Worm (Caenorhabditis elegans): ENCODE results near the gene arrd-24.

Gene arrd-24

DNA sequence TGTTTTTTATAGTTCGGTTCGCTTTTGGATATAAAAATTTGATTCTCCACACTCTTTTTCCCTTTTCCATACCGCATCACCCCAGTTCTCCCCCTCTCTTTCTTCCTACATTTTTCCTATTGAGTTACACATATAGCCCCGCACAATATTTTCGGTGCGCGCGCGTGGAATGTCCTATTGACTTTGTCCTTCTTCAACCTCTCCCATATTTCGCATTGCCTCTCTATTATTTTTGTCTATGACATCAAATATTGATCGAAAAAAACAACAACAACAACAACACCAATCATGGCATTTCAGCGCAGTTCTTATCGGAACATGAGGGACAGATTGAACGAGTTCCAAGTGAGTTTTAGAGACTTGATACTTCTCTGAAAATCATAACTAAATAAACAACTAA lies 20.5 kb downstream of the arrd-24 start, which contains the start of gene syx-2:
syx-2 (plus strand) TSS at position 301 of the 400 bp plus-strand sequence.
- TF ChIP-seq ceh-9 (tag; optimal IDR thresholded peaks at IDR 0.05) (no peak), hlh-8 (tag; optimal IDR thresholded peaks at IDR 0.05) (no peak), F13H6.1 (tag; optimal IDR thresholded peaks at IDR 0.05) (no peak), hlh-13 (GFP tag; optimal IDR thresholded peaks at IDR 0.05) (no peak), ceh-48 (tag; optimal IDR thresholded peaks at IDR 0.05) (no peak), elt-2 (tag; optimal IDR thresholded peaks at IDR 0.05) (no peak), hlh-15 (tag; optimal IDR thresholded peaks at IDR 0.05) (no peak), unc-86 (tag; optimal IDR thresholded peaks at IDR 0.05) (no peak), sox-2 (GFP tag; IDR thresholded peaks at IDR 0.05) (no peak)

DNA sequence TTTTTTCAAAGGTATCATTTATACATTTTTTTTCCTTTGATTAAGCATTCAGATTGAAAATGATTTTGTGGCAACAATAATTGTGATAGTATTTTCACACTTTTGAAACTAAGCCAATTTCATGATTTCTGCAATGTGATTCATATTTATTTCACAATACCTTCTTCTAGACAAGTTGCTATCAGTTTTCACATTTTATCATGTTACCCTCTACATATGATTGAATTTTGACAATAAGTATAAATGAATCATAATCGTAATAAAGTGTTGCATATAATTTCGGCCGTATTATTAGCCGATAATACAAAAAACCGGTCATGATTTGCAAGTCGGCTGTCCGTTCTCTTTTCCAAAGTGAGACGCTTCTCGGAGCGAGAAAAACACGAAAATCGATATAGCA lies 20.9 kb downstream of the arrd-24 start:
- TF ChIP-seq K02D7.2 (tag; optimal IDR thresholded peaks at IDR 0.05) = no peak
- TF ChIP-seq ceh-30 (tag; optimal IDR thresholded peaks at IDR 0.05) = no peak
- TF ChIP-seq ceh-45 (GFP tag; IDR thresholded peaks at IDR 0.05) = no peak
- no peak for TF ChIP-seq sox-2 (GFP tag; IDR thresholded peaks at IDR 0.05)
- no peak for TF ChIP-seq hlh-8 (tag; optimal IDR thresholded peaks at IDR 0.05)
- TF ChIP-seq syd-9 (tag; optimal IDR thresholded peaks at IDR 0.05) = no peak
- no peak for TF ChIP-seq ceh-6 (GFP tag; optimal IDR thresholded peaks at IDR 0.05)
- no peak for TF ChIP-seq hlh-30 (tag; optimal IDR thresholded peaks at IDR 0.05; ENCODE audit: insufficient read depth)
- no peak for TF ChIP-seq sox-4 (tag; optimal IDR thresholded peaks at IDR 0.05)
- no peak for TF ChIP-seq ceh-14 (tag; optimal IDR thresholded peaks at IDR 0.05)

DNA sequence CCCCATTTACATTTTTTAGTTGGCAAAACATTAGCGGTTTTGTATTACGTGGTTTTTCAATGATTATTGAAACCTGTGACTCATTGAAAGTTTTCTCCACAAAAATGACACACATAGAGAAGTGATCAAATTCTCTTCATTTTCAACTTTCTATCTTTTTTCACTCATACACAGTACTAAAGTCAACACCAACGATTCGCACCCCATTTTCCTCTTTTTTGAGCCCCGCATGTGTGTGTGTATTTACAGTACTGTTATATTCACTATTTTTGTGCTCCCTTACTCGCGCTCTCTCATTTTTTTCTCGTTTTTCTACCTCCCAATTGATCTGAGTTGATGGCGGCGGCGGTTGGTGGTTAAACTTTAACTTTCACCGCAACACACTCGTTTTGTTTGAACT lies 21.9 kb downstream of the arrd-24 start:
- no peak for TF ChIP-seq ceh-48 (tag; optimal IDR thresholded peaks at IDR 0.05)
- TF ChIP-seq ceh-6 (GFP tag; optimal IDR thresholded peaks at IDR 0.05) = no peak
- TF ChIP-seq gmeb-2 (tag; optimal IDR thresholded peaks at IDR 0.05) = no peak
- no peak for TF ChIP-seq C08G9.2 (tag; optimal IDR thresholded peaks at IDR 0.05)
- TF ChIP-seq ceh-19 (GFP tag; optimal IDR thresholded peaks at IDR 0.05) = no peak
- no peak for TF ChIP-seq odd-2 (tag; optimal IDR thresholded peaks at IDR 0.05)
- no peak for TF ChIP-seq pqm-1 (tag; optimal IDR thresholded peaks at IDR 0.05)
- TF ChIP-seq zip-5 (tag; optimal IDR thresholded peaks at IDR 0.05) = no peak
- TF ChIP-seq rnt-1 (tag; optimal IDR thresholded peaks at IDR 0.05) = no peak
- TF ChIP-seq ztf-16 (tag; optimal IDR thresholded peaks at IDR 0.05) = no peak
- no peak for TF ChIP-seq che-1 (tag; optimal IDR thresholded peaks at IDR 0.05)
- no peak for TF ChIP-seq ceh-24 (tag; optimal IDR thresholded peaks at IDR 0.05)
- TF ChIP-seq ceh-34 (tag; optimal IDR thresholded peaks at IDR 0.05) = no peak
- TF ChIP-seq madf-2 (tag; optimal IDR thresholded peaks at IDR 0.05) = no peak
- TF ChIP-seq mec-3 (tag; optimal IDR thresholded peaks at IDR 0.05; ENCODE audit: borderline replicate concordance) = no peak
- TF ChIP-seq eyg-1 (tag; optimal IDR thresholded peaks at IDR 0.05) = no peak
- TF ChIP-seq C38D4.7 (GFP tag; optimal IDR thresholded peaks at IDR 0.05) = no peak
- TF ChIP-seq ceh-18 (tag; optimal IDR thresholded peaks at IDR 0.05) = no peak
- TF ChIP-seq lim-6 (tag; optimal IDR thresholded peaks at IDR 0.05) = no peak
- TF ChIP-seq unc-55 (GFP tag; optimal IDR thresholded peaks at IDR 0.05) = no peak

DNA sequence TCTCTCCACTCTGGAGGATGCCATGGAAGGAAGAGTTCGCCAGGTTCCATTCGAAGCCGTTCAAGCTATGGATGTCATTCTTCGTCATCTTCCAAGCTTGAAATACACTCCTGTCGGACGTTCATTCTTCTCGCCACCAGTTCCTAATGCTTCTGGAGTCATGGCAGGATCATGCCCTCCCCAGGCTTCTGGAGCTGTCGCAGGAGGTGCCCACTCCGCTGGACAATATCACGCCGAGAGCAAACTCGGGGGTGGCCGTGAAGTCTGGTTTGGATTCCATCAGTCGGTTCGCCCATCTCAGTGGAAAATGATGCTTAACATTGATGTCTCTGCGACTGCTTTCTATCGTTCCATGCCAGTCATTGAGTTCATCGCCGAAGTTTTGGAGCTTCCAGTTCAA lies 28.0 kb downstream of the arrd-24 start:
- TF ChIP-seq madf-2 (tag; optimal IDR thresholded peaks at IDR 0.05) (no peak), npax-4 (tag; optimal IDR thresholded peaks at IDR 0.05) (no peak), T23F11.4 (GFP tag; optimal IDR thresholded peaks at IDR 0.05) (no peak), gmeb-2 (tag; optimal IDR thresholded peaks at IDR 0.05) (no peak), ceh-19 (GFP tag; optimal IDR thresholded peaks at IDR 0.05) (no peak), che-1 (tag; optimal IDR thresholded peaks at IDR 0.05) (no peak), ztf-16 (tag; optimal IDR thresholded peaks at IDR 0.05) (no peak), pat-9 (tag; optimal IDR thresholded peaks at IDR 0.05) (no peak), ceh-48 (tag; optimal IDR thresholded peaks at IDR 0.05) (no peak), ceh-24 (tag; optimal IDR thresholded peaks at IDR 0.05) (no peak)
